Worm (Caenorhabditis elegans): ENCODE results near the gene arrd-15.
A peak's percentile ranks its signal among the peaks of the same experiment; 100 is the strongest.

The arrd-15 gene

DNA sequence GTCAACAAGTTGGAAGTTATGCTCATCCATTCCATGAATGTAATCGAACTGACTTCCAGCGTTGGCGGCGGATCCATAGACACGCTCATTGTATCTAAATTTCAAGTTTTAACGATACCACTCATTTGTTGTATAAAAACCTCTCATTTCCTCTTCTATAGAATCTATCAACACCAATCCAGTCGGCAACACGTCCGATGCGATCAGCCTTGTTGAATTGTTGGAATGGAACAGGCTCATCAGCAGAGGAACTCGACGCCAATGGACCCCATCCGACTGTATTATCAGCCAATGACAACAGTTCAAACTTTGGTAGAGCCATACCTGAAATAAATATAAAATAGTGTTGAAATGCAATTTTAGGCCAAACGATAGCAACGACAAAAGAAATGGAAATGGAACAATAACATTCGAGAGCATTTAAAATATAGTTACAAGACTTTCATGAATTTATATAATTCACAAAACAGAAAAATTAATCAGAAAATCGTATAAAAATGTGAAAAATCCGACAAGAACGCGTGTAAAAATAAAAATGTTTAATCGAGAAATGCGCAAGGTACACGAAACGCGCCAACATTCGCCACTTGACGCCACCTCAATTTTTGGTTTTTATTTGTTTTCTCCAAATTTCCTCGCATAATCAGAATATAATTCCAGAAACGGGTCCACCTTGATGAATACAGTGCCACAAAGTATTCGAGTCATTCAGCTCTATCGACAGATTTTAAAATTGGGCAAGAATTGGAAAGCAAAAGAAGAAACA is 41.6 kb downstream of the arrd-15 start, which contains the start of the genes eif-3.D and R08D7.4 (continued):
- TF ChIP-seq repo-1 (tag; optimal IDR thresholded peaks at IDR 0.05) = no peak
- no peak for TF ChIP-seq dpff-1 (tag; optimal IDR thresholded peaks at IDR 0.05)
- TF ChIP-seq Y56A3A.18 (GFP tag; IDR thresholded peaks at IDR 0.05) = no peak
- peak; percentile 96 for TF ChIP-seq ztf-18 (tag; optimal IDR thresholded peaks at IDR 0.05)
- TF ChIP-seq ztf-3 (GFP tag; optimal IDR thresholded peaks at IDR 0.05) = no peak
- TF ChIP-seq ztf-28 (GFP tag; IDR thresholded peaks at IDR 0.05) = no peak
- TF ChIP-seq efl-1 (GFP tag; optimal IDR thresholded peaks at IDR 0.05) = peak; percentile 3
- no peak for TF ChIP-seq aptf-3 (GFP tag; IDR thresholded peaks at IDR 0.05)
- no peak for TF ChIP-seq K12H6.12 (tag; optimal IDR thresholded peaks at IDR 0.05)
- TF ChIP-seq let-526 (GFP tag; IDR thresholded peaks at IDR 0.05) = no peak
- peak; percentile 6 for TF ChIP-seq F49E8.2 (tag; optimal IDR thresholded peaks at IDR 0.05; ENCODE audit: insufficient read depth)
- TF ChIP-seq aptf-2 (GFP tag; conservative IDR thresholded peaks at IDR 0.05) = no peak
- no peak for TF ChIP-seq hrde-1 (tag; optimal IDR thresholded peaks at IDR 0.05; ENCODE audit: borderline replicate concordance)
- no peak for TF ChIP-seq ama-1 (optimal IDR thresholded peaks at IDR 0.05)
- TF ChIP-seq ama-1 (GFP tag; optimal IDR thresholded peaks at IDR 0.05) = no peak
- TF ChIP-seq attf-6 (GFP tag; IDR thresholded peaks at IDR 0.05) = no peak
- TF ChIP-seq mcd-1 (GFP tag; IDR thresholded peaks at IDR 0.05) = peak; percentile 42
- no peak for TF ChIP-seq sdz-38 (tag; optimal IDR thresholded peaks at IDR 0.05)
- TF ChIP-seq somi-1 (GFP tag; optimal IDR thresholded peaks at IDR 0.05) = no peak
- peak; percentile 29 for TF ChIP-seq nhr-80 (tag; optimal IDR thresholded peaks at IDR 0.05)
- TF ChIP-seq lin-54 (GFP tag; optimal IDR thresholded peaks at IDR 0.05) = peak; percentile 65
- TF ChIP-seq tbp1 (GFP tag; optimal IDR thresholded peaks at IDR 0.05) = peak; percentile 37
- TF ChIP-seq tlf-1 (GFP tag; optimal IDR thresholded peaks at IDR 0.05) = no peak
- TF ChIP-seq nhr-120 (GFP tag; IDR thresholded peaks at IDR 0.05) = no peak
- TF ChIP-seq D2030.7 (GFP tag; IDR thresholded peaks at IDR 0.05) = peak; percentile 25; the same call in 1 of the 2 replicates
- TF ChIP-seq C06A6.2 (GFP tag; conservative IDR thresholded peaks at IDR 0.05) = no peak
- TF ChIP-seq F57A8.1 (GFP tag; optimal IDR thresholded peaks at IDR 0.05) = no peak
- TF ChIP-seq bed-2 (GFP tag; IDR thresholded peaks at IDR 0.05) = no peak
- no peak for TF ChIP-seq B0019.2 (GFP tag; conservative IDR thresholded peaks at IDR 0.05)
- TF ChIP-seq hsf-1 (GFP tag; IDR thresholded peaks at IDR 0.05) = no peak
- TF ChIP-seq egrh-3 (GFP tag; IDR thresholded peaks at IDR 0.05) = no peak
- no peak for TF ChIP-seq mel-28 (tag; optimal IDR thresholded peaks at IDR 0.05; ENCODE audit: borderline replicate concordance)
- TF ChIP-seq F57C9.4 (tag; optimal IDR thresholded peaks at IDR 0.05) = no peak

ce11 chrIII:8973163-8973562 is 43.3 kb downstream of the arrd-15 start:
- TF ChIP-seq madf-6 (GFP tag; IDR thresholded peaks at IDR 0.05) (no peak), ceh-27 (GFP tag; optimal IDR thresholded peaks at IDR 0.05) (peak; percentile 55)

- TF ChIP-seq egrh-3 (GFP tag; IDR thresholded peaks at IDR 0.05) (no peak), lsl-1 (GFP tag; optimal IDR thresholded peaks at IDR 0.05) (no peak), Y53F4B.3 (GFP tag; IDR thresholded peaks at IDR 0.05) (no peak), snpc-3.4 (tag; optimal IDR thresholded peaks at IDR 0.05) (no peak), Y79H2A.3 (GFP tag; conservative IDR thresholded peaks at IDR 0.05) (no peak), ceh-58 (GFP tag; IDR thresholded peaks at IDR 0.05) (no peak), unc-62 (GFP tag; optimal IDR thresholded peaks at IDR 0.05) (no peak), ztf-28 (GFP tag; IDR thresholded peaks at IDR 0.05) (no peak), rec-8 (tag; optimal IDR thresholded peaks at IDR 0.05) (no peak), Y53G8AR.9 (GFP tag; conservative IDR thresholded peaks at IDR 0.05) (no peak), unc-130 (GFP tag; optimal IDR thresholded peaks at IDR 0.05) (no peak), C06A6.2 (GFP tag; conservative IDR thresholded peaks at IDR 0.05) (no peak), ceh-27 (GFP tag; optimal IDR thresholded peaks at IDR 0.05) (no peak), tbp1 (GFP tag; optimal IDR thresholded peaks at IDR 0.05) (no peak), madf-6 (GFP tag; IDR thresholded peaks at IDR 0.05) (no peak), tlf-1 (GFP tag; optimal IDR thresholded peaks at IDR 0.05) (no peak), hsf-1 (GFP tag; IDR thresholded peaks at IDR 0.05) (no peak), madf-8 (GFP tag; conservative IDR thresholded peaks at IDR 0.05) (no peak), hrde-1 (tag; optimal IDR thresholded peaks at IDR 0.05; ENCODE audit: borderline replicate concordance) (no peak)
These were observed 44.0 kb downstream of the arrd-15 start, which contains the start of gene R08D7.5 for ce11 chrIII:8973826-8974225. R08D7.5 (plus strand) TSS chrIII:8974126.
